Worm (Caenorhabditis elegans): Measurements from ENCODE around the gene prk-2.

DNA sequence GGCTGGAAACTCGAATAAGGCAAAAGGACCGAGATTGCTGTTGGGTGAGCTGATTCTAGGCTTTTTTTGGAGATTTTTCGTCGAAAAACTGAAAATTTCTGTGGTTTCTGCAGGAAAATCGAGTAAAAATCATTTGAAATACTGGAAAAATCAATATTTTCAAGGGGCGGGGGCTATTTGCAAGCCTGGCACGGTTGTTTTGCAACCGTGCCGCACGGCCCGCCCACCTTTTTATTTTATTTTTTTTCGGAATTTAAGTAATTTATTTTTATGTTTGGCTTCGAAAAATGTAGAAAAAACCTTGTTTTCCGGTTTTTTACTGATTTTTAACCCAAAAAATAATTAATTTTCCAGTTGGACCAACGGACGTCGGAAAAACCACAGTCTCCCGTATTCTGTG, 28.5 kb upstream of the prk-2 start:
- no peak for TF ChIP-seq flt-1 (GFP tag; IDR thresholded peaks at IDR 0.05)
- no peak for TF ChIP-seq ama-1 (optimal IDR thresholded peaks at IDR 0.05)
- TF ChIP-seq hmg-4 (GFP tag; optimal IDR thresholded peaks at IDR 0.05) = no peak
- no peak for TF ChIP-seq tbx-37 (GFP tag; conservative IDR thresholded peaks at IDR 0.05)
- no peak for TF ChIP-seq hmbx-1 (tag; optimal IDR thresholded peaks at IDR 0.05)
- no peak for TF ChIP-seq tbx-11 (GFP tag; IDR thresholded peaks at IDR 0.05)
- TF ChIP-seq sea-1 (GFP tag; conservative IDR thresholded peaks at IDR 0.05) = no peak
- TF ChIP-seq B0310.2 (tag; optimal IDR thresholded peaks at IDR 0.05) = no peak
- TF ChIP-seq hnd-1 (tag; optimal IDR thresholded peaks at IDR 0.05) = no peak
- no peak for TF ChIP-seq tra-4 (tag; optimal IDR thresholded peaks at IDR 0.05)
- no peak for TF ChIP-seq scrt-1 (GFP tag; IDR thresholded peaks at IDR 0.05)
- TF ChIP-seq ceh-36 (tag; optimal IDR thresholded peaks at IDR 0.05) = no peak

All from whole organism, early embryonic.